Worm (Caenorhabditis elegans) whole organism, L4 larva: ENCODE data around the gene F40F8.11.
A peak's percentile ranks its signal among the peaks of the same experiment; 100 is the strongest.

Experiments used
- D1046.2 ChIP-seq: fragments of 200-800 bp; sonication (Bioruptor generic); IDR thresholded peaks from 2 replicates; pipeline ENCODE4 v1.3.6; 2022; ENCODE audit warnings: missing genetic modification characterization, missing compliant biosample characterization
- F37D6.2 ChIP-seq: sonication (generic microtip); optimal IDR thresholded peaks from 2 replicates; lab custom pipeline; 2016; ENCODE audit warnings: mild to moderate bottlenecking, missing genetic modification characterization, missing compliant biosample characterization
- F44E2.7 ChIP-seq: fragments of 200-800 bp; sonication (Bioruptor generic); IDR thresholded peaks from 2 replicates; pipeline ENCODE4 v2.1.2; 2022; ENCODE audit warnings: missing genetic modification characterization, missing compliant biosample characterization
- R02D3.7 ChIP-seq: fragments of 150-350 bp; sonication (generic microtip); optimal IDR thresholded peaks from 3 replicates; lab custom pipeline; 2014; ENCODE audit warnings: missing biosample characterization, missing genetic modification characterization
- T20F7.1 ChIP-seq: fragments of 200-800 bp; sonication (Bioruptor generic); optimal IDR thresholded peaks from 2 replicates; lab custom pipeline; 2018; ENCODE audit warnings: mild to moderate bottlenecking, missing genetic modification characterization, missing compliant biosample characterization
- Y48G9A.11 ChIP-seq: fragments of 200-800 bp; sonication (Bioruptor generic); IDR thresholded peaks from 2 replicates; pipeline ENCODE4 v1.3.6; 2022; ENCODE audit warnings: missing genetic modification reagents, missing genetic modification characterization, missing compliant biosample characterization
- Y5F2A.4 ChIP-seq: fragments of 200-800 bp; sonication (Bioruptor generic); optimal IDR thresholded peaks from 2 replicates; lab custom pipeline; 2018; ENCODE audit warnings: mild to moderate bottlenecking, missing genetic modification characterization, missing compliant biosample characterization
- aha-1 ChIP-seq: fragments of 150-350 bp; peaks from one replicate; lab custom pipeline; 2014; ENCODE audit warnings: missing biosample characterization, missing genetic modification characterization
- ama-1 ChIP-seq: fragments of 150-350 bp; optimal IDR thresholded peaks from 2 replicates; lab custom pipeline; 2014; ENCODE audit warnings: inconsistent platforms, mixed read lengths
- attf-4 ChIP-seq: sonication (generic microtip); optimal IDR thresholded peaks from 3 replicates; lab custom pipeline; 2017; ENCODE audit warnings: missing biosample characterization, missing genetic modification characterization
- ceh-32 ChIP-seq: sonication (generic microtip); optimal IDR thresholded peaks from 2 replicates; lab custom pipeline; 2016; ENCODE audit warnings: mild to moderate bottlenecking, missing genetic modification characterization, missing compliant biosample characterization; ENCODE audit not compliant: poor library complexity
- ceh-62 ChIP-seq: sonication (generic microtip); optimal IDR thresholded peaks from 2 replicates; lab custom pipeline; 2017; ENCODE audit warnings: missing biosample characterization, missing genetic modification characterization
- ceh-82 ChIP-seq: sonication (generic microtip); optimal IDR thresholded peaks from 2 replicates; lab custom pipeline; 2017; ENCODE audit warnings: missing biosample characterization, missing genetic modification characterization
- cey-2 ChIP-seq: sonication (generic microtip); optimal IDR thresholded peaks from 3 replicates; lab custom pipeline; 2017; ENCODE audit warnings: missing genetic modification characterization, mild to moderate bottlenecking, missing compliant biosample characterization, antibody characterized with exemption, borderline replicate concordance; ENCODE audit not compliant: insufficient read depth
- ctbp-1 ChIP-seq: fragments of 200-800 bp; sonication (Bioruptor generic); IDR thresholded peaks from 2 replicates; pipeline ENCODE4 v1.3.6; 2022; ENCODE audit warnings: missing genetic modification reagents, missing genetic modification characterization, missing compliant biosample characterization
- dmd-6 ChIP-seq: fragments of 200-800 bp; sonication (Bioruptor generic); IDR thresholded peaks from 2 replicates; pipeline ENCODE4 v1.3.6; 2022; ENCODE audit warnings: missing genetic modification reagents, missing genetic modification characterization, missing compliant biosample characterization
- dmd-8 ChIP-seq: fragments of 200-800 bp; sonication (Bioruptor generic); IDR thresholded peaks from 2 replicates; pipeline ENCODE4 v1.3.6; 2022; ENCODE audit warnings: missing genetic modification characterization, missing compliant biosample characterization
- dmd-9 ChIP-seq: fragments of 200-800 bp; sonication (Bioruptor generic); IDR thresholded peaks from 2 replicates; pipeline ENCODE4 v1.3.6; 2022; ENCODE audit warnings: missing genetic modification reagents, missing genetic modification characterization, missing compliant biosample characterization
- dpl-1 ChIP-seq: fragments of 150-350 bp; optimal IDR thresholded peaks from 2 replicates; lab custom pipeline; 2014; ENCODE audit warnings: missing biosample characterization, missing genetic modification reagents, missing genetic modification characterization
- dve-1 ChIP-seq: sonication (generic microtip); optimal IDR thresholded peaks from 2 replicates; lab custom pipeline; 2017; ENCODE audit warnings: antibody characterized with exemption, mild to moderate bottlenecking, missing genetic modification characterization, missing compliant biosample characterization; ENCODE audit not compliant: insufficient read depth
- egl-43 ChIP-seq: fragments of 200-800 bp; sonication (Bioruptor generic); IDR thresholded peaks from 2 replicates; pipeline ENCODE4 v1.3.6; 2022; ENCODE audit warnings: missing genetic modification reagents, missing genetic modification characterization, missing compliant biosample characterization
- gei-8 ChIP-seq: fragments of 200-800 bp; sonication (Bioruptor generic); optimal IDR thresholded peaks from 2 replicates; lab custom pipeline; 2018; ENCODE audit warnings: mild to moderate bottlenecking, missing genetic modification characterization, missing compliant biosample characterization
- hlh-30 ChIP-seq: sonication (generic microtip); optimal IDR thresholded peaks from 2 replicates; lab custom pipeline; 2017; ENCODE audit warnings: antibody characterized with exemption, mild to moderate bottlenecking, missing genetic modification characterization, missing compliant biosample characterization; ENCODE audit not compliant: insufficient read depth
- hmg-1.1 ChIP-seq: fragments of 200-800 bp; sonication (Bioruptor generic); IDR thresholded peaks from 2 replicates; pipeline ENCODE4 v1.3.6; 2022; ENCODE audit warnings: missing genetic modification reagents, missing genetic modification characterization, missing compliant biosample characterization
- jun-1 ChIP-seq: fragments of 150-350 bp; optimal IDR thresholded peaks from 2 replicates; lab custom pipeline; 2014; ENCODE audit warnings: missing biosample characterization, missing genetic modification reagents, missing genetic modification characterization
- lin-15B ChIP-seq: fragments of 150-350 bp; sonication (generic microtip); optimal IDR thresholded peaks from 3 replicates; lab custom pipeline; 2014; ENCODE audit warnings: missing biosample characterization, missing genetic modification characterization
- lin-29 ChIP-seq: fragments of 200-800 bp; sonication (Bioruptor generic); IDR thresholded peaks from 2 replicates; pipeline ENCODE4 v1.3.6; 2022; ENCODE audit warnings: missing genetic modification reagents, missing genetic modification characterization, missing compliant biosample characterization
- lin-38 ChIP-seq: fragments of 200-800 bp; sonication (Bioruptor generic); IDR thresholded peaks from 2 replicates; pipeline ENCODE4 v1.3.6; 2022; ENCODE audit warnings: missing genetic modification reagents, missing genetic modification characterization, missing compliant biosample characterization
- lir-3 ChIP-seq: sonication (generic microtip); optimal IDR thresholded peaks from 2 replicates; lab custom pipeline; 2016; ENCODE audit warnings: mild to moderate bottlenecking, missing genetic modification characterization, missing compliant biosample characterization
- mdl-1 ChIP-seq, 2 experiments: fragments of 150-350 bp in 1 of 2; sonication (generic microtip) in 1 of 2; optimal IDR thresholded peaks; 2 replicates each; lab custom pipeline; 2014 to 2017; ENCODE audit warnings: missing biosample characterization in 2 of 2, missing genetic modification characterization in 2 of 2
- mdt-29 ChIP-seq: fragments of 200-800 bp; sonication (Bioruptor generic); IDR thresholded peaks from 2 replicates; pipeline ENCODE4 v1.3.6; 2022; ENCODE audit warnings: missing genetic modification reagents, missing genetic modification characterization, missing compliant biosample characterization
- mes-2 ChIP-seq: sonication (generic microtip); optimal IDR thresholded peaks from 2 replicates; lab custom pipeline; 2016; ENCODE audit warnings: missing genotype, mild to moderate bottlenecking, missing genetic modification characterization, missing compliant biosample characterization; ENCODE audit not compliant: poor library complexity, severe bottlenecking
- mxl-2 ChIP-seq: fragments of 200-800 bp; sonication (Bioruptor generic); conservative IDR thresholded peaks from 2 replicates; pipeline ENCODE4 v1.3.6; 2022; ENCODE audit warnings: missing genetic modification reagents, missing genetic modification characterization, missing compliant biosample characterization
- nhr-111 ChIP-seq: fragments of 200-800 bp; sonication (Bioruptor generic); optimal IDR thresholded peaks from 2 replicates; lab custom pipeline; 2018; ENCODE audit warnings: mild to moderate bottlenecking, missing genetic modification characterization, missing compliant biosample characterization
- nhr-237 ChIP-seq: sonication (generic microtip); optimal IDR thresholded peaks from 2 replicates; lab custom pipeline; 2017; ENCODE audit warnings: missing biosample characterization, missing genetic modification characterization
- nhr-25 ChIP-seq: sonication (generic microtip); optimal IDR thresholded peaks from 2 replicates; lab custom pipeline; 2017; ENCODE audit warnings: missing genetic modification characterization, mild to moderate bottlenecking, missing compliant biosample characterization, antibody characterized with exemption, moderate library complexity, borderline replicate concordance; ENCODE audit not compliant: insufficient read depth
- nhr-41 ChIP-seq: fragments of 200-800 bp; sonication (Bioruptor generic); IDR thresholded peaks from 2 replicates; pipeline ENCODE4 v1.3.6; 2022; ENCODE audit warnings: missing genetic modification reagents, missing genetic modification characterization, missing compliant biosample characterization
- nhr-6 ChIP-seq: fragments of 150-350 bp; optimal IDR thresholded peaks from 2 replicates; lab custom pipeline; 2014; ENCODE audit warnings: missing biosample characterization, missing genetic modification characterization
- nhr-76 ChIP-seq: fragments of 150-350 bp; optimal IDR thresholded peaks from 2 replicates; lab custom pipeline; 2014; ENCODE audit warnings: missing biosample characterization, missing genetic modification characterization
- pha-4 ChIP-seq, 2 experiments: fragments of 150-350 bp in 1 of 2; fragments of 200-800 bp in 1 of 2; sonication (Bioruptor generic) in 1 of 2; IDR thresholded peaks in 1 of 2; optimal IDR thresholded peaks in 1 of 2; 2 replicates each; pipeline versions ENCODE4 v1.3.6 to Lab custom; 2014 to 2022; ENCODE audit warnings: missing genetic modification characterization in 2 of 2, missing genetic modification reagents in 2 of 2, missing biosample characterization in 1 of 2, missing compliant biosample characterization in 1 of 2
- rbr-2 ChIP-seq: sonication (generic microtip); optimal IDR thresholded peaks from 2 replicates; lab custom pipeline; 2016; ENCODE audit warnings: missing genotype, missing genetic modification characterization, missing compliant biosample characterization
- sdz-12 ChIP-seq: fragments of 200-800 bp; sonication (Bioruptor generic); optimal IDR thresholded peaks from 2 replicates; lab custom pipeline; 2018; ENCODE audit warnings: mild to moderate bottlenecking, missing genetic modification characterization, missing compliant biosample characterization
- skn-1 ChIP-seq: fragments of 150-350 bp; optimal IDR thresholded peaks from 2 replicates; lab custom pipeline; 2014; ENCODE audit warnings: missing biosample characterization, missing genetic modification characterization
- tag-97 ChIP-seq: fragments of 200-800 bp; sonication (Bioruptor generic); IDR thresholded peaks from 2 replicates; pipeline ENCODE4 v1.3.6; 2022; ENCODE audit warnings: missing genetic modification characterization, missing compliant biosample characterization
- tra-1 ChIP-seq: fragments of 200-800 bp; sonication (Bioruptor generic); IDR thresholded peaks from 2 replicates; pipeline ENCODE4 v1.3.6; 2022; ENCODE audit warnings: missing genetic modification reagents, missing genetic modification characterization, missing compliant biosample characterization
- vab-7 ChIP-seq: fragments of 200-800 bp; sonication (Bioruptor generic); IDR thresholded peaks from 2 replicates; pipeline ENCODE4 v1.3.6; 2022; ENCODE audit warnings: missing genetic modification reagents, missing genetic modification characterization, missing compliant biosample characterization
- zfp-3 ChIP-seq: fragments of 200-800 bp; sonication (Bioruptor generic); conservative IDR thresholded peaks from 2 replicates; pipeline ENCODE4 v1.3.6; 2022; ENCODE audit warnings: missing genetic modification reagents, missing genetic modification characterization, missing compliant biosample characterization
- zip-11 ChIP-seq: fragments of 200-800 bp; sonication (Bioruptor generic); IDR thresholded peaks from 2 replicates; pipeline ENCODE4 v1.3.6; 2022; ENCODE audit warnings: missing genetic modification characterization, missing compliant biosample characterization
- ztf-11 ChIP-seq: fragments of 150-350 bp; optimal IDR thresholded peaks from 2 replicates; lab custom pipeline; 2014; ENCODE audit warnings: missing biosample characterization, missing genetic modification characterization

Gene F40F8.11

ce11 chrII:11126312-11127000 is 5.9 kb downstream of the F40F8.11 start, which contains the start of the genes rps-9 and lsm-1 (continued):
- TF ChIP-seq gei-8 (no peak), hlh-30 (peak; percentile 58), dmd-6 (GFP tag; lab: Robert Waterston, UW) (peak; percentile 25; the same call in 1 of the 2 replicates), mxl-2 (GFP tag; lab: Robert Waterston, UW) (no peak), F44E2.7 (GFP tag; lab: Robert Waterston, UW) (no peak), dve-1 (tag; lab: Kevin White, UChicago) (peak; percentile 49), aha-1 (tag; lab: Kevin White, UChicago) (peak; percentile 23), dmd-9 (GFP tag; lab: Robert Waterston, UW) (no peak), mdt-29 (GFP tag; lab: Robert Waterston, UW) (no peak), D1046.2 (no peak), ceh-82 (tag; lab: Kevin White, UChicago) (no peak), nhr-25 (tag; lab: Kevin White, UChicago) (no peak), vab-7 (no peak), hmg-1.1 (GFP tag; lab: Robert Waterston, UW) (peak; percentile 60; the same call in 1 of the 2 replicates), ctbp-1 (no peak), Y48G9A.11 (GFP tag; lab: Robert Waterston, UW) (no peak), pha-4 (GFP tag; IDR thresholded peaks at IDR 0.05; lab: Robert Waterston, UW) (no peak), pha-4 (tag; optimal IDR thresholded peaks at IDR 0.05; lab: Kevin White, UChicago) (no peak), nhr-76 (tag; lab: Kevin White, UChicago) (no peak), nhr-111 (no peak), lin-38 (GFP tag; lab: Robert Waterston, UW) (peak; percentile 70), nhr-6 (tag; lab: Kevin White, UChicago) (peak; percentile 23), nhr-237 (tag; lab: Kevin White, UChicago) (no peak), zfp-3 (GFP tag; lab: Robert Waterston, UW) (no peak), attf-4 (tag; lab: Kevin White, UChicago) (no peak), skn-1 (tag; lab: Kevin White, UChicago) (no peak), dmd-8 (GFP tag; lab: Robert Waterston, UW) (no peak), ceh-62 (tag; lab: Kevin White, UChicago) (no peak), jun-1 (tag; lab: Kevin White, UChicago) (no peak), tra-1 (GFP tag; lab: Robert Waterston, UW) (no peak), ceh-32 (no peak), mdl-1 (tag; optimal IDR thresholded peaks at IDR 0.05; lab: Kevin White, UChicago) (no peak), egl-43 (no peak), T20F7.1 (no peak), R02D3.7 (no peak), zip-11 (GFP tag; lab: Robert Waterston, UW) (no peak), rbr-2 (tag; lab: Kevin White, UChicago) (peak; percentile 43), lin-15B (tag; lab: Kevin White, UChicago) (no peak), lin-29 (GFP tag; lab: Robert Waterston, UW) (no peak), ama-1 (peak; percentile 32), F37D6.2 (tag; lab: Kevin White, UChicago) (no peak), sdz-12 (GFP tag; lab: Kevin White, UChicago) (no peak), lir-3 (tag; lab: Kevin White, UChicago) (no peak), mes-2 (tag; lab: Kevin White, UChicago) (peak; percentile 84), Y5F2A.4 (GFP tag; lab: Kevin White, UChicago) (no peak), nhr-41 (no peak), dpl-1 (GFP tag; lab: Kevin White, UChicago) (peak; percentile 63), tag-97 (GFP tag; lab: Robert Waterston, UW) (no peak), cey-2 (tag; lab: Kevin White, UChicago) (no peak), ztf-11 (no peak)
